Fruit fly (Drosophila melanogaster): ENCODE measurements around the gene CG8813.

CG8813 gene

dm6 chr2L:2885503-2886225 lies 16.2 kb downstream of the CG8813 start, which contains the start of the genes NTPase and lilli (continued):
- TF ChIP-seq Lpt (GFP tag; optimal IDR thresholded peaks at IDR 0.05) = no peak
- peak; percentile 76 for TF ChIP-seq Rfx (GFP tag; IDR thresholded peaks at IDR 0.05)
- TF ChIP-seq CG8281 (tag; optimal IDR thresholded peaks at IDR 0.05) = no peak
- TF ChIP-seq CG16813 (GFP tag; IDR thresholded peaks at IDR 0.05; ENCODE audit: partially characterized antibody) = peak; percentile 95
- TF ChIP-seq dysf (GFP tag; IDR thresholded peaks at IDR 0.05) = no peak
- TF ChIP-seq crp (GFP tag; optimal IDR thresholded peaks at IDR 0.05) = peak; percentile 98 to 99
- TF ChIP-seq E2f1 (GFP tag; IDR thresholded peaks at IDR 0.05) = peak; percentile 48
- peak; percentile 9; the same call in 1 of the 2 replicates for TF ChIP-seq CG32532 (GFP tag; IDR thresholded peaks at IDR 0.05)
- TF ChIP-seq CHES-1-like (GFP tag; optimal IDR thresholded peaks at IDR 0.05) = peak; percentile 58
- TF ChIP-seq Meics (GFP tag; optimal IDR thresholded peaks at IDR 0.05) = peak; percentile 19
- TF ChIP-seq sob (GFP tag; IDR thresholded peaks at IDR 0.05) = peak; percentile 83
- peak; percentile 30 for TF ChIP-seq H2.0 (GFP tag; IDR thresholded peaks at IDR 0.05)
- no peak for TF ChIP-seq CG17912 (GFP tag; optimal IDR thresholded peaks at IDR 0.05)
- TF ChIP-seq Nf-YB (GFP tag; optimal IDR thresholded peaks at IDR 0.05) = no peak
- no peak for TF ChIP-seq CG3838 (GFP tag; optimal IDR thresholded peaks at IDR 0.05)
- TF ChIP-seq btn (GFP tag; optimal IDR thresholded peaks at IDR 0.05) = peak; percentile 49
- no peak for TF ChIP-seq jing (GFP tag; optimal IDR thresholded peaks at IDR 0.05)
- TF ChIP-seq nerfin-2 (GFP tag; IDR thresholded peaks at IDR 0.05; ENCODE audit: partially characterized antibody) = peak; percentile 87
- TF ChIP-seq NfI (GFP tag; optimal IDR thresholded peaks at IDR 0.05) = peak; percentile 33
- no peak for TF ChIP-seq Taf1 (GFP tag; IDR thresholded peaks at IDR 0.05)
- TF ChIP-seq CkIIα-i1 (GFP tag; IDR thresholded peaks at IDR 0.05) = no peak
- no peak for TF ChIP-seq grau (tag; optimal IDR thresholded peaks at IDR 0.05)
- peak; percentile 1 for TF ChIP-seq Spps (tag; optimal IDR thresholded peaks at IDR 0.05)
- no peak for TF ChIP-seq nerfin-1 (tag; optimal IDR thresholded peaks at IDR 0.05)
- TF ChIP-seq CG8765 (GFP tag; IDR thresholded peaks at IDR 0.05) = no peak
- no peak for TF ChIP-seq gfzf (GFP tag; optimal IDR thresholded peaks at IDR 0.05)
- TF ChIP-seq CG18764 (GFP tag; optimal IDR thresholded peaks at IDR 0.05) = peak; percentile 72
- TF ChIP-seq Sox102F (GFP tag; optimal IDR thresholded peaks at IDR 0.05) = peak; percentile 22
- TF ChIP-seq CG4707 (GFP tag; optimal IDR thresholded peaks at IDR 0.05) = no peak
- no peak for TF ChIP-seq dan (GFP tag; IDR thresholded peaks at IDR 0.05)
- TF ChIP-seq CG17359 (tag; optimal IDR thresholded peaks at IDR 0.05) = peak; percentile 20
- peak; percentile 88 for TF ChIP-seq ato (GFP tag; IDR thresholded peaks at IDR 0.05; ENCODE audit: partially characterized antibody)
- TF ChIP-seq ase (GFP tag; IDR thresholded peaks at IDR 0.05) = peak; percentile 52; the same call in 2 of the 3 replicates
- peak; percentile 75 for TF ChIP-seq Dad (GFP tag; optimal IDR thresholded peaks at IDR 0.05)
- TF ChIP-seq mirr (GFP tag; optimal IDR thresholded peaks at IDR 0.05) = peak; percentile 26
- TF ChIP-seq CG13296 (GFP tag; optimal IDR thresholded peaks at IDR 0.05) = no peak
- peak; percentile 52 for TF ChIP-seq CG18599 (GFP tag; optimal IDR thresholded peaks at IDR 0.05)
- no peak for TF ChIP-seq CG5953 (GFP tag; IDR thresholded peaks at IDR 0.05)
- TF ChIP-seq sr (GFP tag; IDR thresholded peaks at IDR 0.05) = no peak; the same call in 2 of the 3 replicates
- TF ChIP-seq HLH54F (GFP tag; optimal IDR thresholded peaks at IDR 0.05) = peak; percentile 74
- peak; percentile 48 for TF ChIP-seq CG10654 (GFP tag; optimal IDR thresholded peaks at IDR 0.05)
- TF ChIP-seq Xrp1 (GFP tag; IDR thresholded peaks at IDR 0.05) = peak; percentile 68; the same call in 1 of the 2 replicates
- TF ChIP-seq dpn (GFP tag; optimal IDR thresholded peaks at IDR 0.05) = peak; percentile 72 to 76
- no peak for TF ChIP-seq CG9797 (GFP tag; optimal IDR thresholded peaks at IDR 0.05)
- peak; percentile 22 for TF ChIP-seq CG10462 (GFP tag; optimal IDR thresholded peaks at IDR 0.05)
- TF ChIP-seq disco-r (GFP tag; optimal IDR thresholded peaks at IDR 0.05) = peak; percentile 41
- peak; percentile 59; the same call in 1 of the 2 replicates for TF ChIP-seq ttk (GFP tag; IDR thresholded peaks at IDR 0.05)
- 0 out of 3 replicates have a peak, but pooled peaks have one; percentile 40 for TF ChIP-seq so (GFP tag; IDR thresholded peaks at IDR 0.05)
- TF ChIP-seq Oli (tag; optimal IDR thresholded peaks at IDR 0.05) = no peak
